Worm (Caenorhabditis elegans): ENCODE measurements around the gene zipt-16.

Gene zipt-16

ce11 chrV:11516141-11516591 is 53.4 kb downstream of the zipt-16 start, which contains the start of gene sdz-8:
TSS of gene sdz-8 (minus strand) at chrV:11516191.
- no peak for TF ChIP-seq lin-39 (tag; optimal IDR thresholded peaks at IDR 0.05)
- TF ChIP-seq ZK546.5 (tag; optimal IDR thresholded peaks at IDR 0.05), result no peak
- TF ChIP-seq nhr-6 (tag; optimal IDR thresholded peaks at IDR 0.05), result no peak
- no peak for TF ChIP-seq ztf-1 (GFP tag; conservative IDR thresholded peaks at IDR 0.05)
- TF ChIP-seq C34F6.9 (tag; optimal IDR thresholded peaks at IDR 0.05), result no peak
- TF ChIP-seq R02D3.7 (tag; optimal IDR thresholded peaks at IDR 0.05), result no peak
- TF ChIP-seq ztf-4 (tag; optimal IDR thresholded peaks at IDR 0.05), result no peak
- no peak for TF ChIP-seq F13H6.1 (tag; optimal IDR thresholded peaks at IDR 0.05)
- TF ChIP-seq crh-2 (tag; optimal IDR thresholded peaks at IDR 0.05), result no peak
- TF ChIP-seq unc-55 (GFP tag; optimal IDR thresholded peaks at IDR 0.05), result no peak
- TF ChIP-seq nhr-10 (tag; optimal IDR thresholded peaks at IDR 0.05), result no peak
- no peak for TF ChIP-seq ama-1 (optimal IDR thresholded peaks at IDR 0.05)
- TF ChIP-seq mdl-1 (tag; optimal IDR thresholded peaks at IDR 0.05), result no peak
- TF ChIP-seq ceh-82 (tag; optimal IDR thresholded peaks at IDR 0.05), result no peak
- no peak for TF ChIP-seq fos-1 (tag; optimal IDR thresholded peaks at IDR 0.05)
